Worm (Caenorhabditis elegans): ENCODE measurements around the gene T28C12.2.
A peak's percentile ranks its signal among the peaks of the same experiment; 100 is the strongest.

T28C12.2 gene

DNA sequence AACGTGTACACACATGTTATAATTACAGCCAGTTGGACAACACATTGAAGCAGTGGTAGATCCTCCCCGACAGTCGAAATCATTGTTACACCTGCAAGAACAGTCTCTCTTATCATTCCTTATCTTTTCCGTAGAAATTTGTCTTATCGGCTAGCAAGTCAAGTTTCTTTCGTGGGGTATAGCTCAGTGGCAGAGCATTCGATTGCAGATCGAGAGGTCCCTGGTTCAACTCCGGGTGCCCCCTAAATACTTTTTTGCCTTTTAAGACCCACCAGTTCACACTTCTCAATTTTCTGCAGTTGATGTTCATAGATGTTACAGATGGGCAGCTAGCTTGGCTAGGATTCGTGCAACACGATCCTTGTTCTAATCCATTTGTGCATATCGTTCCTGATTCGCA lies 6.2 kb downstream of the T28C12.2 start:
- no peak for TF ChIP-seq pqm-1 (tag; optimal IDR thresholded peaks at IDR 0.05)
- no peak for TF ChIP-seq ceh-18 (tag; optimal IDR thresholded peaks at IDR 0.05)
- no peak for TF ChIP-seq ceh-48 (tag; optimal IDR thresholded peaks at IDR 0.05)
- TF ChIP-seq sdc-2 (tag; optimal IDR thresholded peaks at IDR 0.05) = no peak
- TF ChIP-seq odd-2 (tag; optimal IDR thresholded peaks at IDR 0.05) = no peak
- TF ChIP-seq eyg-1 (tag; optimal IDR thresholded peaks at IDR 0.05) = no peak
- TF ChIP-seq fkh-6 (tag; optimal IDR thresholded peaks at IDR 0.05) = no peak
- no peak for TF ChIP-seq F13H6.1 (tag; optimal IDR thresholded peaks at IDR 0.05)
- no peak for TF ChIP-seq ttx-3 (tag; optimal IDR thresholded peaks at IDR 0.05)
- no peak for TF ChIP-seq ahr-1 (tag; optimal IDR thresholded peaks at IDR 0.05)
- TF ChIP-seq unc-3 (GFP tag; conservative IDR thresholded peaks at IDR 0.05) = no peak
- TF ChIP-seq unc-3 (tag; optimal IDR thresholded peaks at IDR 0.05) = no peak
- no peak for TF ChIP-seq npax-4 (tag; optimal IDR thresholded peaks at IDR 0.05)
- no peak for TF ChIP-seq ceh-30 (tag; optimal IDR thresholded peaks at IDR 0.05)
- TF ChIP-seq zip-5 (tag; optimal IDR thresholded peaks at IDR 0.05) = no peak
- TF ChIP-seq pag-3 (tag; optimal IDR thresholded peaks at IDR 0.05; ENCODE audit: borderline replicate concordance) = no peak
- TF ChIP-seq ceh-31 (tag; optimal IDR thresholded peaks at IDR 0.05) = no peak

DNA sequence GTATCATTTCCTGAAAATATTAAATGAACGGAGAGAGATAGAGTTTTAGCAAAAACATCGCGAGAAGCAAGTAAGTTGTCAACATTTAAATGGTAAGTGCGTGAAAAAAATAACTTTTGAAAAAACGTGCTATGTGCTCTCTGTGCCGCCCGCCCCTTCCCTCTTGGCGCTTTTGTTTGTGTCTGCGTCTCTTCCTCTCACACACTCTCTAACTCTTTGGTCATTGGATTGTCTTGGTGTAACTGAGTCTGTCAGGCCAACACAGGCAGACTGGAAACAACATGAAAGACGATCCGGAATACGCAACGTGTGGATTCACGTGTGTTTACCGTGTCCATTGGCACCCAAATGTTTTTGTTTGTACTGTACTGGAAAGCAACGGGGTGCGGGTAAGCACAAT lies 7.1 kb downstream of the T28C12.2 start, which contains the start of gene T28C12.6:
Gene T28C12.6 (minus strand): TSS at position 12 of the 400 bp plus-strand sequence.
- no peak for TF ChIP-seq ceh-19 (GFP tag; optimal IDR thresholded peaks at IDR 0.05)
- TF ChIP-seq nhr-232 (tag; optimal IDR thresholded peaks at IDR 0.05) = no peak
- no peak for TF ChIP-seq zip-5 (tag; optimal IDR thresholded peaks at IDR 0.05)
- no peak for TF ChIP-seq ceh-34 (tag; optimal IDR thresholded peaks at IDR 0.05)
- TF ChIP-seq pag-3 (tag; optimal IDR thresholded peaks at IDR 0.05; ENCODE audit: borderline replicate concordance) = no peak
- TF ChIP-seq T23F11.4 (GFP tag; optimal IDR thresholded peaks at IDR 0.05) = no peak
- no peak for TF ChIP-seq unc-42 (tag; optimal IDR thresholded peaks at IDR 0.05)
- TF ChIP-seq unc-55 (GFP tag; optimal IDR thresholded peaks at IDR 0.05) = no peak
- no peak for TF ChIP-seq ama-1 (optimal IDR thresholded peaks at IDR 0.05)
- no peak for TF ChIP-seq ceh-18 (tag; optimal IDR thresholded peaks at IDR 0.05)
- TF ChIP-seq ceh-31 (tag; optimal IDR thresholded peaks at IDR 0.05) = no peak
- TF ChIP-seq pax-1 (tag; optimal IDR thresholded peaks at IDR 0.05) = no peak
- TF ChIP-seq hlh-30 (tag; optimal IDR thresholded peaks at IDR 0.05; ENCODE audit: insufficient read depth) = no peak
- no peak for TF ChIP-seq fkh-6 (tag; optimal IDR thresholded peaks at IDR 0.05)
- TF ChIP-seq lin-11 (tag; optimal IDR thresholded peaks at IDR 0.05) = no peak
- no peak for TF ChIP-seq che-1 (tag; optimal IDR thresholded peaks at IDR 0.05)
- no peak for TF ChIP-seq dve-1 (tag; optimal IDR thresholded peaks at IDR 0.05)
- TF ChIP-seq ceh-30 (tag; optimal IDR thresholded peaks at IDR 0.05) = no peak
- no peak for TF ChIP-seq fkh-10 (GFP tag; optimal IDR thresholded peaks at IDR 0.05)
- no peak for TF ChIP-seq syd-9 (tag; optimal IDR thresholded peaks at IDR 0.05)

DNA sequence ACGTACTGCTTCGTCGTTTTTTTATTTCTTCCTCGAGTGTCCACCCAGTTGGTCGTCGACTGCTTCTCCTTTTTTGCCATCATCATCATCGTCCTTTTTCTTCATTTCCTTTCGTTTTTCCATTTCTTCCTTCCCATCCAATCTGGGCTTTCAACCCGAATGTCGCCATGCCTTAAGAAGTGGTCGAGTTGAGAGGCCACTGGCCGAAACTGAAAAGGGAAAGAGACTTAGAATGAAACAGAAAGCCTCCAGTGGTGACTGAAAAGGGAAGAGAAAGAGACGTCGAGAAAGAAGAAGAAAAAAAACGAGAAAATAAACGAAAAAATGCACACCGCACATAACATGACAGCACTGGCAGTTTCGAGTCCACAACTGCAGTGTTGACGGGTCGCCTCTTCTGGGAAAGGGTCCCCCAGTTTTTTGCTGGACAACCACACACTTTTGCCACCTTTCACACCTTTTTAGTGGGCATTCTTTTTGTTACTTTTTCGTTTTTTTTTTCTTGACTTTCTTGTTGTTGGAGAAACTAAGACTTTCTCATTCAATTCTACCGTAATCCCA lies 12.2 kb downstream of the T28C12.2 start:
- TF ChIP-seq fkh-6 (tag; optimal IDR thresholded peaks at IDR 0.05) = no peak
- no peak for TF ChIP-seq ceh-48 (tag; optimal IDR thresholded peaks at IDR 0.05)
- TF ChIP-seq pha-4 (tag; optimal IDR thresholded peaks at IDR 0.05) = no peak
- peak; percentile 12 for TF ChIP-seq unc-42 (tag; optimal IDR thresholded peaks at IDR 0.05)
- no peak for TF ChIP-seq ceh-34 (tag; optimal IDR thresholded peaks at IDR 0.05)

DNA sequence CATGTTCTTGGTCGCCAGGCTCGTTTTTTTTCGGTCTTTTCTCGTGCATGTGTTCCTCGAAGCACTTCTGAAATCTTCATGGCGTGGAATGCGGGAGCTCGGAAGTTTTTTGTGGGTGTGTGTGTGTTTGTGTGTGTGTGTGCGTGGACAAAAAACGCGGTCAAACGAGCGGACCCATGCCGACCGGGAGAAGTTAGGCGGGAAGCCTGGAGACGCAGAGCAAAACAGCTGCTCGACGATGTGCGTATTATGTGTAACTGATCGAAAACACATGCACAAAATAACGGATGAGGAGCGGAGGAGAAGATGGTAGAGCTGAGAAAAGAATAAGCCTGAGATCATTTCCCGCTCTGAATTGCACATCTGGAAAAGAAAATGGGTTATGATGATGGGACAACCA lies 13.5 kb downstream of the T28C12.2 start:
- no peak for TF ChIP-seq ceh-19 (GFP tag; optimal IDR thresholded peaks at IDR 0.05)
- TF ChIP-seq ceh-6 (GFP tag; optimal IDR thresholded peaks at IDR 0.05) = no peak
- peak; percentile 54 for TF ChIP-seq hlh-8 (tag; optimal IDR thresholded peaks at IDR 0.05)
- peak; percentile 51 for TF ChIP-seq F13H6.1 (tag; optimal IDR thresholded peaks at IDR 0.05)
- peak; percentile 10 for TF ChIP-seq rnt-1 (tag; optimal IDR thresholded peaks at IDR 0.05)
- no peak for TF ChIP-seq ceh-45 (GFP tag; IDR thresholded peaks at IDR 0.05)
- TF ChIP-seq pag-3 (tag; optimal IDR thresholded peaks at IDR 0.05; ENCODE audit: borderline replicate concordance) = no peak
- peak; percentile 84 for TF ChIP-seq ceh-18 (tag; optimal IDR thresholded peaks at IDR 0.05)
- TF ChIP-seq elt-2 (tag; optimal IDR thresholded peaks at IDR 0.05) = no peak
